Fruit fly (Drosophila melanogaster): ENCODE data around the gene Hr38.

dm6 chr2L:20682136-20682733 lies 32.2 kb downstream of the Hr38 start, which contains the start of gene CG2617:
- no peak for TF ChIP-seq Mnt (GFP tag; optimal IDR thresholded peaks at IDR 0.05)
- no peak for TF ChIP-seq CG14711 (tag; optimal IDR thresholded peaks at IDR 0.05)
- no peak for TF ChIP-seq CG33017 (tag; optimal IDR thresholded peaks at IDR 0.05)
- TF ChIP-seq kay (GFP tag; ENCODE audit: borderline replicate concordance), result no peak
- no peak for TF ChIP-seq CG12768 (GFP tag; optimal IDR thresholded peaks at IDR 0.05)
- no peak for TF ChIP-seq Clk (GFP tag; optimal IDR thresholded peaks at IDR 0.05)
- TF ChIP-seq cnc (optimal IDR thresholded peaks at IDR 0.05), result no peak
- TF ChIP-seq pad (GFP tag; optimal IDR thresholded peaks at IDR 0.05), result no peak
- TF ChIP-seq tj (GFP tag; optimal IDR thresholded peaks at IDR 0.05), result no peak
- no peak for TF ChIP-seq CG7045 (GFP tag; optimal IDR thresholded peaks at IDR 0.05)
- TF ChIP-seq CG5204 (GFP tag; optimal IDR thresholded peaks at IDR 0.05), result no peak
- peak; percentile 24 for TF ChIP-seq CG11617 (GFP tag; optimal IDR thresholded peaks at IDR 0.05)
- TF ChIP-seq Hr96 (GFP tag; optimal IDR thresholded peaks at IDR 0.05), result no peak
- TF ChIP-seq CG1620 (GFP tag; optimal IDR thresholded peaks at IDR 0.05), result no peak

Measured in whole organism, adult.